Worm (Caenorhabditis elegans) whole organism, mixed stage, embryonic: ENCODE measurements around the gene F31E3.6.

Source experiments
- M03D4.4 ChIP-seq: sonication (generic microtip); optimal IDR thresholded peaks from 2 replicates; lab custom pipeline; 2017; ENCODE audit warnings: mild to moderate bottlenecking, missing genetic modification characterization, missing compliant biosample characterization
- bed-3 ChIP-seq: fragments of 200-800 bp; sonication (Bioruptor generic); optimal IDR thresholded peaks from 3 replicates; lab custom pipeline; 2018; ENCODE audit warnings: mild to moderate bottlenecking, missing genetic modification characterization, moderate library complexity, missing compliant biosample characterization
- blmp-1 ChIP-seq: fragments of 150-350 bp; optimal IDR thresholded peaks from 2 replicates; lab custom pipeline; 2014; ENCODE audit warnings: missing biosample characterization, missing genetic modification characterization
- ceh-39 ChIP-seq: fragments of 150-350 bp; optimal IDR thresholded peaks from 2 replicates; lab custom pipeline; 2014; ENCODE audit warnings: missing biosample characterization, missing genetic modification characterization
- ceh-43 ChIP-seq: fragments of 200-800 bp; sonication (Bioruptor generic); optimal IDR thresholded peaks from 2 replicates; lab custom pipeline; 2018; ENCODE audit warnings: mild to moderate bottlenecking, missing genetic modification characterization, moderate library complexity, missing compliant biosample characterization
- ceh-83 ChIP-seq: fragments of 200-800 bp; sonication (Bioruptor generic); optimal IDR thresholded peaks from 2 replicates; lab custom pipeline; 2018; ENCODE audit warnings: mild to moderate bottlenecking, missing genetic modification characterization, missing compliant biosample characterization
- ces-1 ChIP-seq: fragments of 150-350 bp; optimal IDR thresholded peaks from 2 replicates; lab custom pipeline; 2014; ENCODE audit warnings: missing biosample characterization, missing genetic modification reagents, missing genetic modification characterization
- cnd-1 ChIP-seq: fragments of 200-800 bp; sonication (Bioruptor generic); optimal IDR thresholded peaks from 2 replicates; lab custom pipeline; 2018; ENCODE audit warnings: mild to moderate bottlenecking, missing genetic modification characterization, missing compliant biosample characterization
- drap-1 ChIP-seq: fragments of 200-800 bp; sonication (Bioruptor generic); optimal IDR thresholded peaks from 3 replicates; lab custom pipeline; 2018; ENCODE audit warnings: mild to moderate bottlenecking, missing genetic modification characterization, missing compliant biosample characterization
- elt-3 ChIP-seq: fragments of 150-350 bp; optimal IDR thresholded peaks from 2 replicates; lab custom pipeline; 2014; ENCODE audit warnings: missing biosample characterization, missing genetic modification characterization
- flh-1 ChIP-seq: fragments of 200-800 bp; sonication (Bioruptor generic); optimal IDR thresholded peaks from 2 replicates; lab custom pipeline; 2018; ENCODE audit warnings: mild to moderate bottlenecking, missing genetic modification characterization, moderate library complexity, missing compliant biosample characterization
- ham-2 ChIP-seq: fragments of 200-800 bp; sonication (Bioruptor generic); optimal IDR thresholded peaks from 2 replicates; lab custom pipeline; 2018; ENCODE audit warnings: mild to moderate bottlenecking, missing genetic modification characterization, missing compliant biosample characterization
- hlh-1 ChIP-seq: fragments of 150-350 bp; optimal IDR thresholded peaks from 2 replicates; lab custom pipeline; 2014; ENCODE audit warnings: missing biosample characterization, missing genetic modification reagents, missing genetic modification characterization
- lsy-2 ChIP-seq: fragments of 150-350 bp; optimal IDR thresholded peaks from 2 replicates; lab custom pipeline; 2014; ENCODE audit warnings: missing biosample characterization, missing genetic modification characterization
- mab-5 ChIP-seq: fragments of 150-350 bp; optimal IDR thresholded peaks from 2 replicates; lab custom pipeline; 2014; ENCODE audit warnings: missing biosample characterization, missing genetic modification characterization
- mep-1 ChIP-seq: fragments of 150-350 bp; optimal IDR thresholded peaks from 2 replicates; lab custom pipeline; 2017; ENCODE audit warnings: missing biosample characterization, missing genetic modification reagents, missing genetic modification characterization, inconsistent platforms
- mls-2 ChIP-seq: sonication (generic microtip); optimal IDR thresholded peaks from 2 replicates; lab custom pipeline; 2016; ENCODE audit warnings: mild to moderate bottlenecking, missing genetic modification characterization, moderate library complexity, missing compliant biosample characterization
- nhr-12 ChIP-seq: fragments of 150-350 bp; optimal IDR thresholded peaks from 2 replicates; lab custom pipeline; 2014; ENCODE audit warnings: missing biosample characterization, missing genetic modification characterization
- nhr-237 ChIP-seq: fragments of 150-350 bp; optimal IDR thresholded peaks from 2 replicates; lab custom pipeline; 2014; ENCODE audit warnings: missing biosample characterization, missing genetic modification characterization
- nhr-28 ChIP-seq: fragments of 150-350 bp; optimal IDR thresholded peaks from 2 replicates; lab custom pipeline; 2014; ENCODE audit warnings: missing biosample characterization, missing genetic modification characterization
- nhr-76 ChIP-seq: sonication (generic microtip); optimal IDR thresholded peaks from 2 replicates; lab custom pipeline; 2017; ENCODE audit warnings: missing biosample characterization, missing genetic modification characterization
- pha-4 ChIP-seq: fragments of 150-350 bp; optimal IDR thresholded peaks from 2 replicates; lab custom pipeline; 2018; ENCODE audit warnings: missing biosample characterization, missing genetic modification reagents, missing genetic modification characterization
- sptf-1 ChIP-seq: sonication (generic microtip); optimal IDR thresholded peaks from 2 replicates; lab custom pipeline; 2017; ENCODE audit warnings: mild to moderate bottlenecking, missing genetic modification characterization, moderate library complexity, missing compliant biosample characterization
- unc-120 ChIP-seq: sonication (generic microtip); optimal IDR thresholded peaks from 2 replicates; lab custom pipeline; 2017; ENCODE audit warnings: missing genetic modification characterization, missing compliant biosample characterization; ENCODE audit not compliant: poor library complexity, severe bottlenecking
- unc-39 ChIP-seq: fragments of 150-350 bp; optimal IDR thresholded peaks from 2 replicates; lab custom pipeline; 2014; ENCODE audit warnings: missing biosample characterization, missing genetic modification characterization
- unc-62 ChIP-seq: fragments of 150-350 bp; optimal IDR thresholded peaks from 2 replicates; lab custom pipeline; 2014; ENCODE audit warnings: missing biosample characterization, missing genetic modification reagents, missing genetic modification characterization
- zip-8 ChIP-seq: fragments of 150-350 bp; optimal IDR thresholded peaks from 2 replicates; lab custom pipeline; 2014; ENCODE audit warnings: missing biosample characterization, missing genetic modification characterization
- ztf-11 ChIP-seq: fragments of 150-350 bp; optimal IDR thresholded peaks from 2 replicates; lab custom pipeline; 2014; ENCODE audit warnings: missing biosample characterization, missing genetic modification characterization

The F31E3.6 gene

DNA sequence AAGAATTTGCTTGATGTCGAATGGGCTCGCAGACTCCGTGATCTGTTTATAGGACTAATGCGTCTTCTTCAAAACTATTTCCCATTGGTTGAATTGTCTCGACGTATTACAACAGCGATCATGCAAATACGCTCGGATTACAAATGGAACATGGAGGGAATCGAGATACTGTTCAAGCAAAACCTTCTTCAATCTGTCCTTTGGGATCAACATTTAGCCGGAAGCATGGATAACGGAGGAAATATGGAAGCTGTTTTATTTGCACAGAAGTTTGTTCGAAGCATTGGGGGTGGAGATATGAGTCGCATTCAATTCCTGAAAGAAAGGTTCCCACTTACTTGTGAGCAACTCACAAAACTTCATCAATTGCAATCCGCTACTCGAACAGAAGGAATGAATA lies 26.1 kb upstream of the F31E3.6 start:
- no peak for TF ChIP-seq ceh-43 (GFP tag; lab: Kevin White, UChicago)
- no peak for TF ChIP-seq mab-5 (tag; lab: Kevin White, UChicago)
- no peak for TF ChIP-seq pha-4
- TF ChIP-seq ham-2 (GFP tag; lab: Kevin White, UChicago) = no peak
- no peak for TF ChIP-seq ceh-39 (tag; lab: Kevin White, UChicago)
- TF ChIP-seq ceh-83 (GFP tag; lab: Kevin White, UChicago) = no peak
- TF ChIP-seq blmp-1 (tag; lab: Kevin White, UChicago) = no peak
- TF ChIP-seq sptf-1 (tag; lab: Kevin White, UChicago) = no peak
- TF ChIP-seq hlh-1 (tag; lab: Kevin White, UChicago) = no peak
- TF ChIP-seq ztf-11 (tag; lab: Kevin White, UChicago) = no peak
- TF ChIP-seq unc-120 (tag; lab: Kevin White, UChicago) = no peak
- no peak for TF ChIP-seq ces-1 (GFP tag; lab: Kevin White, UChicago)
- TF ChIP-seq flh-1 (GFP tag; lab: Kevin White, UChicago) = no peak
- TF ChIP-seq unc-62 (GFP tag; lab: Kevin White, UChicago) = no peak
- TF ChIP-seq mls-2 (tag; lab: Kevin White, UChicago) = no peak
- no peak for TF ChIP-seq drap-1 (GFP tag; lab: Kevin White, UChicago)
- no peak for TF ChIP-seq nhr-12 (tag; lab: Kevin White, UChicago)
- no peak for TF ChIP-seq M03D4.4
- TF ChIP-seq unc-39 (tag; lab: Kevin White, UChicago) = no peak

DNA sequence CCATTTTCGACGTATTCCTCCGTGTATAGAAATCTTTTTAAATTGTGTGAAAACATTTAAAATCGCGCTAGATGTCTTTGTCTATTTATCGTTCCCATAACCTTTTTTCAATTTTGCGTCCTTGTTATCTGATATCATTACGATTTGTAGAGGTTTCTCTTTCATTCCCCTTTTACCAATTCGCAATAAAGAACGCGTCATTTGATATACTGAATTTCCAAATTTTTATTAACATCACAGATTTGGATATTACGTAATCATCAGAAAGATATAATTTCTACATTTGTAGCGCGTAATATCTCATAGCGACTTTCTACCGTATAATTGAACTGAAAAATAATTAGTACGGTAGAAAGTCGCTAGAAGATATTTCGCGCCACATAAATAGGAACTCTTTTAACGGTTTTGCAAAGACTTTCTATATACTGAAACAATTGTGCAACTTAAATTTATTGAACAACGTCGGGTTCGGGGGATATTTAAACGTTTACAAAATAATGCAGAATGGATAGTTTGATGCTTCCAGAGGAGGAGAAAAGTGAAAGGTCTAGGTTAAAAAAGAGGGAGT lies 23.1 kb upstream of the F31E3.6 start:
- no peak for TF ChIP-seq mep-1 (tag; lab: Kevin White, UChicago)
- TF ChIP-seq nhr-12 (tag; lab: Kevin White, UChicago) = no peak
- peak; percentile 91 for TF ChIP-seq zip-8
- no peak for TF ChIP-seq nhr-28 (tag; lab: Kevin White, UChicago)
- TF ChIP-seq ceh-43 (GFP tag; lab: Kevin White, UChicago) = no peak

DNA sequence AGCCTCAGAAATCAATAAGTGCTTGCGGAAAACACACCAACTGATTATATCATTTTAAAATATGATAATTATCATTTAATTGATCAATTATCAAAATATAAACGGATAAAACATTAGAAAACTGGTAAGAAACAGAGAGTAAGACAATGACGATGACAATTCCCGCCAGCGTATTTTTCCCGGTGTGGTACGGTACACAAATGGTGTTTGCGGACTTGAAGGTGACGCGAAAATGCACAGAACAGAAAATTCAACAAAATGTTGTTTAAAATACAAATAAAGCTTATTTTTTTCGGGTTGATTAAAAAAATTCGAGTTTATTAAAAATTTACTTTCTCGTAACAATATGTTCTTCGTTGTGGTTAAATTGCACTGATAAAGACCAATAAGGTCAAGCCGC lies 20.7 kb upstream of the F31E3.6 start:
- TF ChIP-seq elt-3 (tag; lab: Kevin White, UChicago) (no peak), ceh-43 (GFP tag; lab: Kevin White, UChicago) (peak; percentile 31), zip-8 (no peak), ztf-11 (tag; lab: Kevin White, UChicago) (no peak), mep-1 (tag; lab: Kevin White, UChicago) (peak; percentile 46), ceh-39 (tag; lab: Kevin White, UChicago) (no peak), lsy-2 (tag; lab: Kevin White, UChicago) (peak; percentile 97), sptf-1 (tag; lab: Kevin White, UChicago) (peak; percentile 18), nhr-76 (tag; lab: Kevin White, UChicago) (no peak), ceh-83 (GFP tag; lab: Kevin White, UChicago) (no peak), M03D4.4 (no peak), cnd-1 (no peak), pha-4 (no peak)
- TF ChIP-seq, all 35 proteins: peak for 4

DNA sequence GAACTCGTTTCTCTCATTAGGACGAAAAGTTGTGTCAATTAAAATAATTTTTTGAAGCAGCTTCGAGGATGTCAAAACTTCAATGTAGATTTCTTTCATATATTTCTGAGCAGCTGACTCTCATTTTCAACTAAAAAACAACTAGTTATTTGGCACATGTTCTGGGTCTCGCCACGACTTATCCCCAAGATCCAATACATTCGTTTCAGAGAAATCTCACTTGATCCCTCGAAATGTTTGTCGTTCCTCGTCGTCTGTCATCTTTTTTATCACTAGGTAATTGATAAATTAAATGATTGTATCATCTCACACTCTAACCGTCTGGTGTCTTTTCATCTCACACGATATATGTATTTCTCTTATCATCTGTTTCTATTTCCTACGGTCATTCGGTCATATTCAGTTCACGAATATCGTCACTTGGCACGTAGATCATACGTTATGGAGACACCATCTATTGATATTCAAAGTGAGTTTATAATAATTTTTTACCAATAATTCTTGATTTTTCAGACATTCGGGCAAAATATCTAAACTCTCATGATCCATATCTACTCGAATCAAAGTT lies 19.9 kb upstream of the F31E3.6 start, which contains the start of the genes rpn-6.1 and F57B9.1:
TSS of gene rpn-6.1 (minus strand) at position 65 of the 568 bp plus-strand sequence.
TSS of gene F57B9.1 (plus strand) at position 154 of the 568 bp plus-strand sequence.
- TF ChIP-seq pha-4 = no peak
- TF ChIP-seq lsy-2 (tag; lab: Kevin White, UChicago) = peak; percentile 12
- TF ChIP-seq elt-3 (tag; lab: Kevin White, UChicago) = peak; percentile 44
- TF ChIP-seq unc-62 (GFP tag; lab: Kevin White, UChicago) = peak; percentile 7
- no peak for TF ChIP-seq ceh-43 (GFP tag; lab: Kevin White, UChicago)

DNA sequence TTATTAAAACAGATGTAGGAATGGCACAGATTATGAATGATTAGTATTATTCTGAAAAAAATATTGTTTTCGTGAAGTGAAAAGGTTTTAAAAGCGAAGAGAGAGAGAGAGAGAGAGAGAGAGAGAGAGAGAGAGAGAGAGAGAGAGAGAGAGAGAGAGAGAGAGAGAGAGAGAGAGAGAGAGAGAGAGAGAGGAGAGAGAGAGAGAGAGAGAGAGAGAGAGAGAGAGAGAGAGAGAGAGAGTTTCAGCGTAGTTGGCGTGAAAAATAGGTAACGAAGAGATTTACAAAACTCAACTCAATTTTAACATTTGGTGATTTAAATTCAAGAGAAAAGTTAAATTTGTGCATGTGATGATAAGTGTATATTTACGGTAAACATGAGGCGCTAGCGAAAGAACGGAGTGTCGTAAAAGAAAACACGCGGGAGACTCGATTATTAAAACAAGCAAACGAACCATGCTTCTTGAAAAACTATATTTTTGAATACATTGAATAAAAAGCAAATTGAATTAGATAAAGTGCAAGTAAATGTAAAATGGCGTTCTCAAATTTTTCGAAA lies 13.7 kb upstream of the F31E3.6 start, which contains the start of gene panl-2:
TSS of gene panl-2 (minus strand) at position 51 of the 560 bp plus-strand sequence.
- TF ChIP-seq lsy-2 (tag; lab: Kevin White, UChicago) (peak; percentile 65), nhr-237 (peak; percentile 32), ceh-43 (GFP tag; lab: Kevin White, UChicago) (no peak), nhr-76 (tag; lab: Kevin White, UChicago) (no peak), bed-3 (GFP tag; lab: Kevin White, UChicago) (no peak), ces-1 (GFP tag; lab: Kevin White, UChicago) (peak; percentile 34)
